Fruit fly (Drosophila melanogaster): ENCODE data around the gene CG15824.

DNA sequence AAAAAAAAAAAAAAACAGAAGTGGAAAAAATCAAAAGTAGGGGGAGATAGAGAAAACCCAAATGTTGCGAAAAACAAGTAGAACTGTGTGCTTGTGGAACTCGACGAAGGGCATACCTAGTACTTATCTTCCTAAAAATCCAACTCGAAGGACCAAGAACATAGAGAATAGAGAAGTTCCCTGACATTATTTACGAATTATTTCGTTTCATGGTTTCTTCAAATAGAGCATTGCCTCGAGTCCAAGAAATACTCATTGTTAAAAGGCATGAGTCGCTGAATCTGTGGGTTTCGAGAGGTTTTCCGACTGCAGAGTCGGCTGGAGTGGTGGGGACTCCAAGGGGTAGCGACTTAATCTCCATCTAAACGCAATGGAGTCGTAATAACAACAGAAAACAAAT is 8.2 kb upstream of the CG15824 start:
- TF ChIP-seq CG9437 (GFP tag; optimal IDR thresholded peaks at IDR 0.05) = no peak
- TF ChIP-seq psq (GFP tag; optimal IDR thresholded peaks at IDR 0.05) = no peak
- no peak for TF ChIP-seq CG14965 (GFP tag; optimal IDR thresholded peaks at IDR 0.05; ENCODE audit: borderline replicate concordance)
- TF ChIP-seq jing (GFP tag; optimal IDR thresholded peaks at IDR 0.05) = no peak
- TF ChIP-seq pan (optimal IDR thresholded peaks at IDR 0.05) = no peak
- no peak for TF ChIP-seq pan (GFP tag; optimal IDR thresholded peaks at IDR 0.05 in 1 of 2, IDR thresholded peaks at IDR 0.05 in 1 of 2)
- no peak for TF ChIP-seq CG13123 (GFP tag; optimal IDR thresholded peaks at IDR 0.05)
- TF ChIP-seq Blimp-1 (GFP tag; optimal IDR thresholded peaks at IDR 0.05) = no peak
